Worm (Caenorhabditis elegans) whole organism, late embryonic: Measurements from ENCODE around the gene F28G4.4.

ENCODE experiments used
- C38D4.7 ChIP-seq: fragments of 200-800 bp; sonication (Bioruptor generic); optimal IDR thresholded peaks from 2 replicates; lab custom pipeline; 2018; ENCODE audit warnings: mild to moderate bottlenecking, missing genetic modification characterization, moderate library complexity, missing compliant biosample characterization
- F13H6.1 ChIP-seq: sonication (generic microtip); optimal IDR thresholded peaks from 2 replicates; lab custom pipeline; 2016; ENCODE audit warnings: missing genetic modification characterization, missing compliant biosample characterization
- K09A11.1 ChIP-seq: sonication (generic microtip); optimal IDR thresholded peaks from 2 replicates; lab custom pipeline; 2017; ENCODE audit warnings: antibody characterized with exemption, mild to moderate bottlenecking, missing genetic modification characterization, missing compliant biosample characterization; ENCODE audit not compliant: insufficient read depth
- Y22D7AL.16 ChIP-seq: sonication (generic microtip); optimal IDR thresholded peaks from 2 replicates; lab custom pipeline; 2016; ENCODE audit warnings: missing genetic modification characterization, missing compliant biosample characterization
- ahr-1 ChIP-seq: sonication (generic microtip); optimal IDR thresholded peaks from 2 replicates; lab custom pipeline; 2016; ENCODE audit warnings: missing genetic modification characterization, missing compliant biosample characterization
- ama-1 ChIP-seq: fragments of 150-350 bp; optimal IDR thresholded peaks from 2 replicates; lab custom pipeline; 2014
- ceh-14 ChIP-seq: sonication (generic microtip); optimal IDR thresholded peaks from 2 replicates; lab custom pipeline; 2016; ENCODE audit warnings: missing genotype, missing genetic modification characterization, missing compliant biosample characterization
- ceh-18 ChIP-seq: sonication (generic microtip); optimal IDR thresholded peaks from 2 replicates; lab custom pipeline; 2016; ENCODE audit warnings: missing genetic modification characterization, missing compliant biosample characterization
- ceh-19 ChIP-seq: fragments of 200-800 bp; sonication (Bioruptor generic); optimal IDR thresholded peaks from 2 replicates; lab custom pipeline; 2018; ENCODE audit warnings: mild to moderate bottlenecking, missing genetic modification characterization, missing compliant biosample characterization
- ceh-2 ChIP-seq: sonication (generic microtip); optimal IDR thresholded peaks from 2 replicates; lab custom pipeline; 2016; ENCODE audit warnings: missing genotype, missing genetic modification characterization, missing compliant biosample characterization
- ceh-31 ChIP-seq: sonication (generic microtip); optimal IDR thresholded peaks from 2 replicates; lab custom pipeline; 2016; ENCODE audit warnings: missing genetic modification characterization, missing compliant biosample characterization
- ceh-45 ChIP-seq: fragments of 200-800 bp; sonication (Bioruptor generic); IDR thresholded peaks from 2 replicates; pipeline ENCODE4 v1.3.6; 2022; ENCODE audit warnings: missing genetic modification reagents, missing genetic modification characterization, missing compliant biosample characterization
- ceh-48 ChIP-seq: sonication (generic microtip); optimal IDR thresholded peaks from 2 replicates; lab custom pipeline; 2016; ENCODE audit warnings: missing genetic modification characterization, inconsistent platforms, missing compliant biosample characterization
- ceh-9 ChIP-seq: sonication (generic microtip); optimal IDR thresholded peaks from 2 replicates; lab custom pipeline; 2016; ENCODE audit warnings: mild to moderate bottlenecking, missing genetic modification characterization, inconsistent platforms, missing compliant biosample characterization
- dve-1 ChIP-seq: sonication (generic microtip); optimal IDR thresholded peaks from 2 replicates; lab custom pipeline; 2017; ENCODE audit warnings: antibody characterized with exemption, mild to moderate bottlenecking, missing genetic modification characterization, missing compliant biosample characterization
- elt-2 ChIP-seq: sonication (generic microtip); optimal IDR thresholded peaks from 2 replicates; lab custom pipeline; 2016; ENCODE audit warnings: missing genetic modification reagents, missing genetic modification characterization, missing compliant biosample characterization
- hlh-15 ChIP-seq: sonication (generic microtip); optimal IDR thresholded peaks from 2 replicates; lab custom pipeline; 2016; ENCODE audit warnings: missing genetic modification characterization, missing compliant biosample characterization
- hlh-6 ChIP-seq: sonication (generic microtip); optimal IDR thresholded peaks from 2 replicates; lab custom pipeline; 2016; ENCODE audit warnings: missing genotype, missing genetic modification characterization, missing compliant biosample characterization
- hlh-8 ChIP-seq: sonication (generic microtip); optimal IDR thresholded peaks from 2 replicates; lab custom pipeline; 2016; ENCODE audit warnings: missing genotype, missing genetic modification characterization, missing compliant biosample characterization
- madf-2 ChIP-seq: sonication (generic microtip); optimal IDR thresholded peaks from 2 replicates; lab custom pipeline; 2017; ENCODE audit warnings: missing genetic modification characterization, missing compliant biosample characterization
- mec-3 ChIP-seq: sonication (generic microtip); optimal IDR thresholded peaks from 2 replicates; lab custom pipeline; 2016; ENCODE audit warnings: borderline replicate concordance, missing genetic modification characterization, missing compliant biosample characterization
- npax-4 ChIP-seq: sonication (generic microtip); optimal IDR thresholded peaks from 2 replicates; lab custom pipeline; 2016; ENCODE audit warnings: missing genetic modification characterization, missing compliant biosample characterization
- pag-3 ChIP-seq: sonication (generic microtip); optimal IDR thresholded peaks from 2 replicates; lab custom pipeline; 2016; ENCODE audit warnings: missing compliant biosample characterization, missing genetic modification characterization, borderline replicate concordance
- pha-2 ChIP-seq: sonication (generic microtip); optimal IDR thresholded peaks from 2 replicates; lab custom pipeline; 2017; ENCODE audit warnings: mild to moderate bottlenecking, missing genetic modification characterization, missing compliant biosample characterization
- pha-4 ChIP-seq: fragments of 150-350 bp; optimal IDR thresholded peaks from 2 replicates; lab custom pipeline; 2018; ENCODE audit warnings: missing biosample characterization, missing genetic modification reagents, missing genetic modification characterization
- pqm-1 ChIP-seq: sonication (generic microtip); optimal IDR thresholded peaks from 2 replicates; lab custom pipeline; 2016; ENCODE audit warnings: missing genetic modification characterization, missing compliant biosample characterization
- pros-1 ChIP-seq: fragments of 150-350 bp; optimal IDR thresholded peaks from 2 replicates; lab custom pipeline; 2014; ENCODE audit warnings: missing biosample characterization, missing genetic modification reagents, missing genetic modification characterization
- rnt-1 ChIP-seq: sonication (generic microtip); optimal IDR thresholded peaks from 2 replicates; lab custom pipeline; 2016; ENCODE audit warnings: missing genetic modification characterization, missing compliant biosample characterization
- sox-2 ChIP-seq: fragments of 200-800 bp; sonication (Bioruptor generic); IDR thresholded peaks from 2 replicates; pipeline ENCODE4 v1.3.6; 2022; ENCODE audit warnings: missing genetic modification reagents, missing genetic modification characterization, missing compliant biosample characterization
- syd-9 ChIP-seq: sonication (generic microtip); optimal IDR thresholded peaks from 2 replicates; lab custom pipeline; 2016; ENCODE audit warnings: mild to moderate bottlenecking, missing genetic modification characterization, moderate library complexity, missing compliant biosample characterization
- ttx-3 ChIP-seq: sonication (generic microtip); optimal IDR thresholded peaks from 2 replicates; lab custom pipeline; 2016; ENCODE audit warnings: missing genetic modification reagents, missing genetic modification characterization, missing compliant biosample characterization
- unc-42 ChIP-seq: sonication (generic microtip); optimal IDR thresholded peaks from 2 replicates; lab custom pipeline; 2016; ENCODE audit warnings: missing genotype, missing genetic modification characterization, missing compliant biosample characterization
- zip-5 ChIP-seq: sonication (generic microtip); optimal IDR thresholded peaks from 2 replicates; lab custom pipeline; 2016; ENCODE audit warnings: missing genetic modification characterization, missing compliant biosample characterization

Gene F28G4.4

DNA sequence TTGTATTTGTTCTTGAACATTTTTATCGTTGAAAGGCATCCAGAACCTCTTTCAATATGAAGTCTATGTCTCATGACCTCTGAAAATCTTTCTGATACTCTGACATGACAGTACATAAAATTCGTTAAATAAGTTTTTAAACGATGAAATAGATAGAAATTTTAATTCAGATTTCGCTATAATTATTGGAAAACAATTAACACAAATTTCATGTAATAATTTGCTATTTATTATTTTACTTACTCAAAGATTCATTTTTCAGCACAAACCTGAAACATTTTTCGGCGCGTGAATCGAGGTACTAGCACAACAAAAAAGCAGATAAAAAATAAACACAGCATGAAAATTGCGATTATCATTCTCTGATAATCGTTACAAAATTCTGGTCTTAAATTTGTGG lies 19.2 kb downstream of the F28G4.4 start, which contains the start of gene T13F3.4:
Gene T13F3.4, minus strand, starts transcription at position 101 of the 400 bp plus-strand sequence.
- no peak for TF ChIP-seq hlh-6 (tag; lab: Kevin White, UChicago)
- no peak for TF ChIP-seq hlh-8 (tag; lab: Kevin White, UChicago)
- no peak for TF ChIP-seq ceh-48 (tag; lab: Kevin White, UChicago)
- TF ChIP-seq mec-3, result no peak
- no peak for TF ChIP-seq madf-2
- no peak for TF ChIP-seq ceh-18 (tag; lab: Kevin White, UChicago)
- TF ChIP-seq ceh-19 (GFP tag; lab: Kevin White, UChicago), result no peak
- TF ChIP-seq C38D4.7, result no peak
- TF ChIP-seq ttx-3, result no peak
- no peak for TF ChIP-seq ceh-9 (tag; lab: Kevin White, UChicago)
- no peak for TF ChIP-seq pag-3 (tag; lab: Kevin White, UChicago)
- no peak for TF ChIP-seq npax-4 (tag; lab: Kevin White, UChicago)
- TF ChIP-seq elt-2, result no peak
- no peak for TF ChIP-seq syd-9 (tag; lab: Kevin White, UChicago)
- TF ChIP-seq, all 69 proteins: peak for 0

DNA sequence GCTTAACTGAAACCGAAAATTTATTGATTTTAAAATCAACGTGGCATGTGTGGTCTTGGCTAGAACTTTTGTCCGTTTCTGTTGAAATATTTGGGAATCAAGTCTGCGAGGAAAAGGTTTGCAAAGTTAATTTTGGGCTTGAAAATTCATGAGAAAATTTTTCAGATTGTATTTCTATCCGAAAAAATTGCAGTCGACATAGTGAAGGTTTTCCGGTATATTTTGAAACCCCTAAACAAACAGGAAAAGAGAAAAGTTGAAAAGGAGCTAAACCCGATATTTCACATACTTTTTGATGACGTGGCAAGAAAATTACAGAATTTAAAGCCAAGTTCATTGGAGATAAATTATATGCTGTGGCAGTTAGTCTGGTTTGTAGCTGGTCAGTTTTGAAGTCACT lies 26.0 kb downstream of the F28G4.4 start, which contains the start of gene nhr-127:
Gene nhr-127, plus strand, starts transcription at position 301 of the 400 bp plus-strand sequence.
- TF ChIP-seq pros-1 (tag; lab: Kevin White, UChicago) (no peak), npax-4 (tag; lab: Kevin White, UChicago) (no peak), mec-3 (no peak), ama-1 (lab: Kevin White, UChicago) (no peak), madf-2 (no peak), zip-5 (no peak), ahr-1 (tag; lab: Kevin White, UChicago) (no peak)

DNA sequence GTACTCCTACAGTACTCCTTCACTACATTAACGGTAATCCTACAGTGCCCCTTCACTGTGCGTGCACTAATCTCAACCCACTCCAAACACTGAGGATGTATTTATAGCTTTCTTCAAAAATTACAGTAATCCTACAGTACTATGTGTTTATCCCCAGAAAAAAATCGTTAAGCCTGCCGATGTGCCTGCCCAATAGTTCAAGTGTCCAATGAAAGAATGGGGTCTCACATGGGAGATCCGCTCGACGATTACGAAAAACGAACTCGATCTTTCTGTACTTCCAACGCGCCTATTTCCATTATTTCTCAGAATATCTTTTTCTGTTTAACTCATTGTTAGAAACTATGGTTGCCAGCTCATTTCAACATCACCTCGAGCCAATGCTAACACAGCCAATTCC lies 27.6 kb downstream of the F28G4.4 start, which contains the start of gene nhr-218:
Gene nhr-218, plus strand, starts transcription at position 301 of the 400 bp plus-strand sequence.
- TF ChIP-seq pha-4 (tag; lab: Kevin White, UChicago) (no peak), K09A11.1 (tag; lab: Kevin White, UChicago) (no peak), Y22D7AL.16 (tag; lab: Kevin White, UChicago) (no peak), pqm-1 (no peak), ceh-19 (GFP tag; lab: Kevin White, UChicago) (no peak), rnt-1 (no peak)

DNA sequence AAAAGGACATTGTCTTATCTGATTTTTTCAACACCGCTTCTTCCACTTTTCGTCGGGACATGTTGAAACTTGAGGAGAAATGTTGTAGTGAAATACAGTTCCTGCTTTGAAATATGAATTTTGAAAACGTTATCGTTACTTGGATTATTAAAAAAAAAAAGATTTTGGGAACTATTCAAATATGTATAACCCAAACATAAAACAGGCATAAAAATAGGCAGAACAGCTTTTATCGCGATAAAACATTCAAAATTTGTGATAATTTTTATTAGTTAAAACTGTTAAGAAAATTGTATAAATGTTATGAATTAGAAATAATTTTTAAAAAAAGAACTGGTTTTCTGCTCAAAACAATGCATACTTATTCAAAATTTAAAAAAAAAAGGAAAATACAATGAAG lies 29.3 kb downstream of the F28G4.4 start, which contains the start of gene bgnt-1.3:
Gene bgnt-1.3, minus strand, starts transcription at position 101 of the 400 bp plus-strand sequence.
- TF ChIP-seq ceh-18 (tag; lab: Kevin White, UChicago) (no peak), sox-2 (GFP tag; lab: Robert Waterston, UW) (no peak), unc-42 (tag; lab: Kevin White, UChicago) (no peak), ceh-2 (no peak), F13H6.1 (tag; lab: Kevin White, UChicago) (no peak), ceh-45 (GFP tag; lab: Robert Waterston, UW) (no peak)

DNA sequence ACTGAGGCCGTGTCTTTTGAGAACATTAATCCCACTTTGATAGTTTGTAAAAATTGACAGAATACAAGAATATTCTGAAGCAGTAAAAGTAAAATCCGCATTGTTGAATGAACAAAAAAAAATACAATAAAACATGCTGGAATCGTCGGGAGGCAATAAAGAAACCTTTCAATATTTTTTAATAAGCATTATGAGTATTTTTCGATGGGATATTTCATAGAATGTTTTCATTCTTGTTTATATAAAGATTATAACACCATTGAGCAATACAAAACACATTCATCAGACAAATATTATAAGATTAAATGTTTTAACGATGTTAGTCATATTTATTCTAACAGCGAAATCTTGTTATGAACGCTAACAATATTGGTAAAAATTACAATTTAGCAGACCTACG lies 32.0 kb downstream of the F28G4.4 start, which contains the start of gene gcy-20:
Gene gcy-20, minus strand, starts transcription at position 101 of the 400 bp plus-strand sequence.
- no peak for TF ChIP-seq ceh-31
- TF ChIP-seq ttx-3, result no peak
- TF ChIP-seq hlh-8 (tag; lab: Kevin White, UChicago), result no peak
- no peak for TF ChIP-seq pqm-1
- no peak for TF ChIP-seq unc-42 (tag; lab: Kevin White, UChicago)
- TF ChIP-seq ceh-14 (tag; lab: Kevin White, UChicago), result no peak
- no peak for TF ChIP-seq pha-2 (tag; lab: Kevin White, UChicago)
- TF ChIP-seq hlh-15 (tag; lab: Kevin White, UChicago), result no peak
- TF ChIP-seq dve-1 (tag; lab: Kevin White, UChicago), result no peak
- TF ChIP-seq Y22D7AL.16 (tag; lab: Kevin White, UChicago), result no peak
- TF ChIP-seq pros-1 (tag; lab: Kevin White, UChicago), result no peak
